Worm (Caenorhabditis elegans) whole organism, L3 larva: ENCODE data around the gene F54D8.10.

Experiments
- R02D3.7 ChIP-seq: fragments of 150-350 bp; optimal IDR thresholded peaks from 2 replicates; lab custom pipeline; 2014; ENCODE audit warnings: missing biosample characterization, missing genetic modification characterization
- aly-2 ChIP-seq: fragments of 150-350 bp; optimal IDR thresholded peaks from 2 replicates; lab custom pipeline; 2014; ENCODE audit warnings: missing biosample characterization, missing genetic modification characterization
- ama-1 ChIP-seq: fragments of 150-350 bp; optimal IDR thresholded peaks from 2 replicates; lab custom pipeline; 2018
- ceh-16 ChIP-seq: sonication (generic microtip); optimal IDR thresholded peaks from 2 replicates; lab custom pipeline; 2017; ENCODE audit warnings: missing biosample characterization, missing genetic modification characterization
- ceh-82 ChIP-seq: fragments of 150-350 bp; optimal IDR thresholded peaks from 2 replicates; lab custom pipeline; 2014; ENCODE audit warnings: missing biosample characterization, missing genetic modification characterization
- daf-12 ChIP-seq: fragments of 150-350 bp; optimal IDR thresholded peaks from 2 replicates; lab custom pipeline; 2014; ENCODE audit warnings: missing biosample characterization, missing genetic modification reagents, missing genetic modification characterization
- egl-5 ChIP-seq: fragments of 150-350 bp; optimal IDR thresholded peaks from 2 replicates; lab custom pipeline; 2017; ENCODE audit warnings: missing biosample characterization, missing genetic modification reagents, missing genetic modification characterization, inconsistent platforms
- elt-1 ChIP-seq: fragments of 150-350 bp; optimal IDR thresholded peaks from 2 replicates; lab custom pipeline; 2014; ENCODE audit warnings: missing biosample characterization, missing genetic modification characterization
- elt-2 ChIP-seq: sonication (generic microtip); optimal IDR thresholded peaks from 2 replicates; lab custom pipeline; 2016; ENCODE audit warnings: missing genetic modification reagents, mild to moderate bottlenecking, missing genetic modification characterization, missing compliant biosample characterization
- elt-3 ChIP-seq, 3 experiments: fragments of 150-350 bp in 1 of 3; sonication (generic microtip) in 2 of 3; optimal IDR thresholded peaks; 2 replicates in 2 of 3; 4 replicates in 1 of 3; lab custom pipeline; 2014 to 2017; ENCODE audit warnings: missing biosample characterization in 3 of 3, missing genetic modification characterization in 3 of 3
- eor-1 ChIP-seq, 2 experiments: fragments of 150-350 bp; optimal IDR thresholded peaks; 2 replicates each; lab custom pipeline; 2014 to 2018; ENCODE audit warnings: missing biosample characterization in 2 of 2, missing genetic modification characterization in 2 of 2
- fkh-10 ChIP-seq: sonication (generic microtip); optimal IDR thresholded peaks from 2 replicates; lab custom pipeline; 2017; ENCODE audit warnings: missing biosample characterization, missing genetic modification reagents, missing genetic modification characterization
- fkh-2 ChIP-seq: fragments of 150-350 bp; optimal IDR thresholded peaks from 2 replicates; lab custom pipeline; 2014; ENCODE audit warnings: missing biosample characterization, missing genetic modification reagents, missing genetic modification characterization
- fos-1 ChIP-seq: fragments of 150-350 bp; optimal IDR thresholded peaks from 2 replicates; lab custom pipeline; 2014; ENCODE audit warnings: missing biosample characterization, missing genetic modification characterization
- hmg-11 ChIP-seq: sonication (generic microtip); optimal IDR thresholded peaks from 2 replicates; lab custom pipeline; 2016; ENCODE audit warnings: missing genetic modification characterization, missing compliant biosample characterization
- jun-1 ChIP-seq: fragments of 150-350 bp; optimal IDR thresholded peaks from 2 replicates; lab custom pipeline; 2014; ENCODE audit warnings: missing biosample characterization, missing genetic modification reagents, missing genetic modification characterization
- lin-39 ChIP-seq: fragments of 150-350 bp; optimal IDR thresholded peaks from 2 replicates; lab custom pipeline; 2018; ENCODE audit warnings: missing biosample characterization, missing genetic modification reagents, missing genetic modification characterization
- mdl-1 ChIP-seq: fragments of 150-350 bp; optimal IDR thresholded peaks from 2 replicates; lab custom pipeline; 2014; ENCODE audit warnings: missing biosample characterization, missing genetic modification characterization
- mml-1 ChIP-seq: fragments of 150-350 bp; sonication (generic microtip); optimal IDR thresholded peaks from 3 replicates; lab custom pipeline; 2014; ENCODE audit warnings: missing biosample characterization, missing genetic modification characterization
- nfya-1 ChIP-seq: sonication (generic microtip); optimal IDR thresholded peaks from 2 replicates; lab custom pipeline; 2017; ENCODE audit warnings: missing genetic modification characterization, mild to moderate bottlenecking, missing compliant biosample characterization, antibody characterized with exemption, moderate library complexity; ENCODE audit not compliant: insufficient read depth
- nhr-11 ChIP-seq: fragments of 150-350 bp; optimal IDR thresholded peaks from 2 replicates; lab custom pipeline; 2014; ENCODE audit warnings: missing biosample characterization, missing genetic modification characterization
- nhr-23 ChIP-seq: fragments of 150-350 bp; optimal IDR thresholded peaks from 2 replicates; lab custom pipeline; 2014; ENCODE audit warnings: missing biosample characterization, missing genetic modification reagents, missing genetic modification characterization
- nhr-25 ChIP-seq: sonication (generic microtip); optimal IDR thresholded peaks from 2 replicates; lab custom pipeline; 2017; ENCODE audit warnings: missing biosample characterization, missing genetic modification characterization
- nhr-43 ChIP-seq: sonication (generic microtip); optimal IDR thresholded peaks from 2 replicates; lab custom pipeline; 2016; ENCODE audit warnings: mild to moderate bottlenecking, missing genetic modification characterization, missing compliant biosample characterization; ENCODE audit not compliant: poor library complexity, severe bottlenecking
- nhr-67 ChIP-seq: fragments of 150-350 bp; optimal IDR thresholded peaks from 2 replicates; lab custom pipeline; 2014; ENCODE audit warnings: missing biosample characterization, missing genetic modification characterization
- nhr-76 ChIP-seq: fragments of 150-350 bp; sonication (generic microtip); optimal IDR thresholded peaks from 5 replicates; lab custom pipeline; 2014; ENCODE audit warnings: missing biosample characterization, missing genetic modification characterization
- nhr-77 ChIP-seq: fragments of 150-350 bp; optimal IDR thresholded peaks from 2 replicates; lab custom pipeline; 2014; ENCODE audit warnings: missing biosample characterization, missing genetic modification characterization
- pha-4 ChIP-seq: fragments of 150-350 bp; optimal IDR thresholded peaks from 2 replicates; lab custom pipeline; 2014; ENCODE audit warnings: missing biosample characterization, missing genetic modification reagents, missing genetic modification characterization
- pqm-1 ChIP-seq: fragments of 150-350 bp; optimal IDR thresholded peaks from 2 replicates; lab custom pipeline; 2017; ENCODE audit warnings: missing biosample characterization, missing genetic modification characterization, inconsistent platforms
- sea-2 ChIP-seq: fragments of 150-350 bp; sonication (generic microtip); optimal IDR thresholded peaks from 4 replicates; lab custom pipeline; 2014; ENCODE audit warnings: missing biosample characterization, missing genetic modification reagents, missing genetic modification characterization
- skn-1 ChIP-seq: fragments of 150-350 bp; optimal IDR thresholded peaks from 2 replicates; lab custom pipeline; 2014; ENCODE audit warnings: missing biosample characterization, missing genetic modification characterization
- tbx-2 ChIP-seq: sonication (generic microtip); optimal IDR thresholded peaks from 2 replicates; lab custom pipeline; 2016; ENCODE audit warnings: mild to moderate bottlenecking, missing genetic modification characterization, missing compliant biosample characterization
- unc-62 ChIP-seq: fragments of 150-350 bp; sonication (generic microtip); optimal IDR thresholded peaks from 4 replicates; lab custom pipeline; 2014; ENCODE audit warnings: missing biosample characterization, missing genetic modification reagents, missing genetic modification characterization
- zag-1 ChIP-seq: fragments of 150-350 bp; optimal IDR thresholded peaks from 2 replicates; lab custom pipeline; 2014; ENCODE audit warnings: missing biosample characterization, missing genetic modification characterization
- ztf-11 ChIP-seq: fragments of 150-350 bp; optimal IDR thresholded peaks from 2 replicates; lab custom pipeline; 2014; ENCODE audit warnings: missing biosample characterization, missing genetic modification characterization
- ztf-4 ChIP-seq: fragments of 150-350 bp; optimal IDR thresholded peaks from 2 replicates; lab custom pipeline; 2014; ENCODE audit warnings: missing biosample characterization, missing genetic modification characterization

Gene F54D8.10

DNA sequence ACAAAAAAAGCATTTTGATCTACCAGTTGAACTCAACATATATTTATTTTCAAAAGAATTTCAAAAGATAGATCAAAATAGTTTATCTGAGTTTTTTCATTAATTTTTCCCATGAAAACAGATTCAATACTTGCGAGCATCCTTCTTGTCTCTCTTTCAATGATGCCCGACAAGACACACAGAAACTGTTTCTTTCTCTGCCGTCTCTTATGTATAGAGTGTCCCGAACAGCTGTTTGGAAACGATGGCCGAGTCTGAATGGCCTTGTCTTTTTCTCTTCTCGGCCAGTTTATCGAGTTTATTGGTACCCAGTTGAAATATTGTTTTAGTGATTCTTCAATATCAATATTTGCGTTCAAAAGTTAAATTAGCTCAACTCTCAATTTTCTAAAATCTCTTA, 14.1 kb downstream of the F54D8.10 start (continued):
- TF ChIP-seq ceh-16 (tag; lab: Kevin White, UChicago) (no peak), eor-1 (tag; optimal IDR thresholded peaks at IDR 0.05; lab: Kevin White, UChicago) (no peak), ztf-4 (tag; lab: Kevin White, UChicago) (no peak), lin-39 (tag; lab: Kevin White, UChicago) (no peak), nfya-1 (tag; lab: Kevin White, UChicago) (peak; percentile 77), nhr-11 (no peak), aly-2 (no peak), pha-4 (tag; lab: Kevin White, UChicago) (peak; percentile 71), egl-5 (peak; percentile 54)

DNA sequence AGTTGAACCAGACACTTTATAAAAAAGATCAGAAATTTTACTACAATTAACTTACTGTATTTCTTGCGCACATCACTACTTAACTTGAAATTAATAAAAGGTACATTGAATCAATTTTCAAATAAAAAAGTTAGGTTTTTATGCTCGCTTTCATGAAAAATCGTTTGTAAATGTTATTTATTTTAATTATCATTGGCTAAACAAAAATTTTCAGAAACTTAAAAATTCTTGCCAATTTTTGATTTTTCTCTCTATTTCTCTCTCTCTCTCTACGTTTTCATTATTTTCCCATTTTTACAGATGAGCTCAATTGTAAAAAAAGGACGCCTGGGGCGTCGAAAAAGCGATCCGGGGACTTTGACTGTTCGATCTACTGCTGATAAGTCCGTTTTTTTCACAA, 14.8 kb downstream of the F54D8.10 start, which contains the start of gene sax-2:
Gene sax-2, plus strand, starts transcription at position 301 of the 400 bp plus-strand sequence.
- no peak for TF ChIP-seq R02D3.7
- TF ChIP-seq mml-1 = no peak
- TF ChIP-seq nhr-77 (tag; lab: Kevin White, UChicago) = no peak
- no peak for TF ChIP-seq jun-1 (tag; lab: Kevin White, UChicago)
- no peak for TF ChIP-seq nhr-43 (tag; lab: Kevin White, UChicago)
- TF ChIP-seq fkh-2 (tag; lab: Kevin White, UChicago) = no peak
- no peak for TF ChIP-seq pqm-1 (tag; lab: Kevin White, UChicago)
- TF ChIP-seq elt-3 (tag; optimal IDR thresholded peaks at IDR 0.05; lab: Kevin White, UChicago) = no peak
- no peak for TF ChIP-seq nhr-67
- TF ChIP-seq tbx-2 (tag; lab: Kevin White, UChicago) = no peak
- TF ChIP-seq skn-1 (tag; lab: Kevin White, UChicago) = no peak
- TF ChIP-seq nhr-23 (tag; lab: Kevin White, UChicago) = no peak

- no peak for TF ChIP-seq ztf-11 (tag; lab: Kevin White, UChicago)
- no peak for TF ChIP-seq zag-1 (tag; lab: Kevin White, UChicago)
- TF ChIP-seq skn-1 (tag; lab: Kevin White, UChicago) = no peak
- no peak for TF ChIP-seq egl-5
- no peak for TF ChIP-seq unc-62
- no peak for TF ChIP-seq nhr-76 (tag; lab: Kevin White, UChicago)
- TF ChIP-seq daf-12 = no peak
- TF ChIP-seq ztf-4 (tag; lab: Kevin White, UChicago) = no peak
- no peak for TF ChIP-seq fkh-10
- no peak for TF ChIP-seq mdl-1 (tag; lab: Kevin White, UChicago)
Observed at ce11 chrIII:5112399-5112798, 17.8 kb downstream of the F54D8.10 start.

- TF ChIP-seq pqm-1 (tag; lab: Kevin White, UChicago) = peak; percentile 55
- no peak for TF ChIP-seq fos-1 (tag; lab: Kevin White, UChicago)
- no peak for TF ChIP-seq ama-1 (lab: Kevin White, UChicago)
- no peak for TF ChIP-seq nhr-76 (tag; lab: Kevin White, UChicago)
- TF ChIP-seq elt-2 (tag; lab: Kevin White, UChicago) = peak; percentile 65
- no peak for TF ChIP-seq elt-1 (tag; lab: Kevin White, UChicago)
Observed at ce11 chrIII:5112998-5113397, 18.4 kb downstream of the F54D8.10 start.

DNA sequence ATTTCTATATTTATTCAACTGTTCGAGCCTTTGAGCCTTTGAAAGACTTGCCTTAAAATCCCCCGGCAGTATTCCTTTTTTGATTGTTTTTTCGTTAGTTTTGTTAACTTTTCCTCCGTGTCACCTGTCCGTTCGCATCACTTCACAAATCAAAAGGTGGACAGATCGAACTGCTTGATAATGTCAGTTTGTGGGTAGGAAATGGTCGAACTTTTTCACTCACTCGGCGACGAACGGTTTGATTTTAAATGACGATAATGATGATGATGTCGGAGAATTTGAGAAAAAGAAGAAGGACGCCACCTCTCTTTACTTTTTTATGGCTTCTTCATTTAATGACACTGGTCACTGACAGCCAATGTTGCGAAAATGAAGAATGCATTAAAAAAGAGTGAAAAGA, 24.5 kb downstream of the F54D8.10 start:
- TF ChIP-seq hmg-11 (tag; lab: Kevin White, UChicago) (no peak), elt-1 (tag; lab: Kevin White, UChicago) (peak; percentile 63), unc-62 (peak; percentile 40), nhr-25 (peak; percentile 39), lin-39 (tag; lab: Kevin White, UChicago) (no peak)
- TF ChIP-seq, all 47 proteins: peak for 3

DNA sequence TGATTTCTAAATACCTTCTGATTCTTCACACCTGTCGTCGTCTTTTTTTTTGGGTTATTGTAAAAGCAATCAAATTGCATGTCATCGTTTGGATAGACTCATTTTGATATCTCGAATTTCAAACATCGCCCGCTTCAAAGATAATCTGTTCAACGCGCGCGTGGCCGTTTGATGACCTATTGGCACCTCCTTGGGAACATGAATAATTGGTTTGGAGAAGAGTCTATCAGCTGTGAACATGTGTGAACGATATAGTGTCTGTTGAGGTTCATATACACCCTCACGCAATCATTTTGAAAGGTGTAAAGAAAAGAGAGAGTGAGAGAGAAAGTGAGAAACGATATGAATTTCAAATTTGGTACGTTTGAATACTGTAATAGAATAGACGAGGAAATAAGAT, 26.0 kb downstream of the F54D8.10 start:
- TF ChIP-seq ceh-82 = no peak
- no peak for TF ChIP-seq sea-2
- TF ChIP-seq nhr-43 (tag; lab: Kevin White, UChicago) = no peak
- TF ChIP-seq, all 47 proteins: peak for 0
